Worm (Caenorhabditis elegans) whole organism, L3 larva: ENCODE measurements around the gene med-2.

Source experiments
- aly-2 ChIP-seq: fragments of 150-350 bp; optimal IDR thresholded peaks from 2 replicates; lab custom pipeline; 2014; ENCODE audit warnings: missing biosample characterization, missing genetic modification characterization
- ama-1 ChIP-seq: fragments of 150-350 bp; optimal IDR thresholded peaks from 2 replicates; lab custom pipeline; 2018
- ceh-82 ChIP-seq: fragments of 150-350 bp; optimal IDR thresholded peaks from 2 replicates; lab custom pipeline; 2014; ENCODE audit warnings: missing biosample characterization, missing genetic modification characterization
- egl-27 ChIP-seq: sonication (generic microtip); optimal IDR thresholded peaks from 4 replicates; lab custom pipeline; 2017; ENCODE audit warnings: missing biosample characterization, missing genetic modification reagents, missing genetic modification characterization
- elt-3 ChIP-seq, 3 experiments: fragments of 150-350 bp in 1 of 3; sonication (generic microtip) in 2 of 3; optimal IDR thresholded peaks; 2 replicates in 2 of 3; 4 replicates in 1 of 3; lab custom pipeline; 2014 to 2017; ENCODE audit warnings: missing biosample characterization in 3 of 3, missing genetic modification characterization in 3 of 3
- fos-1 ChIP-seq: fragments of 150-350 bp; optimal IDR thresholded peaks from 2 replicates; lab custom pipeline; 2014; ENCODE audit warnings: missing biosample characterization, missing genetic modification characterization
- lin-39 ChIP-seq: fragments of 150-350 bp; optimal IDR thresholded peaks from 2 replicates; lab custom pipeline; 2018; ENCODE audit warnings: missing biosample characterization, missing genetic modification reagents, missing genetic modification characterization
- mdl-1 ChIP-seq: fragments of 150-350 bp; optimal IDR thresholded peaks from 2 replicates; lab custom pipeline; 2014; ENCODE audit warnings: missing biosample characterization, missing genetic modification characterization
- nfya-1 ChIP-seq: sonication (generic microtip); optimal IDR thresholded peaks from 2 replicates; lab custom pipeline; 2017; ENCODE audit warnings: missing genetic modification characterization, mild to moderate bottlenecking, missing compliant biosample characterization, antibody characterized with exemption, moderate library complexity; ENCODE audit not compliant: insufficient read depth
- nhr-77 ChIP-seq: fragments of 150-350 bp; optimal IDR thresholded peaks from 2 replicates; lab custom pipeline; 2014; ENCODE audit warnings: missing biosample characterization, missing genetic modification characterization
- pha-4 ChIP-seq: fragments of 150-350 bp; optimal IDR thresholded peaks from 2 replicates; lab custom pipeline; 2014; ENCODE audit warnings: missing biosample characterization, missing genetic modification reagents, missing genetic modification characterization
- pqm-1 ChIP-seq: fragments of 150-350 bp; optimal IDR thresholded peaks from 2 replicates; lab custom pipeline; 2017; ENCODE audit warnings: missing biosample characterization, missing genetic modification characterization, inconsistent platforms
- tbx-2 ChIP-seq: sonication (generic microtip); optimal IDR thresholded peaks from 2 replicates; lab custom pipeline; 2016; ENCODE audit warnings: mild to moderate bottlenecking, missing genetic modification characterization, missing compliant biosample characterization
- unc-62 ChIP-seq: fragments of 150-350 bp; sonication (generic microtip); optimal IDR thresholded peaks from 4 replicates; lab custom pipeline; 2014; ENCODE audit warnings: missing biosample characterization, missing genetic modification reagents, missing genetic modification characterization

- TF ChIP-seq unc-62 (GFP tag; lab: Kevin White, UChicago) (no peak), egl-27 (tag; lab: Kevin White, UChicago) (no peak), nhr-77 (tag; lab: Kevin White, UChicago) (no peak), elt-3 (tag; optimal IDR thresholded peaks at IDR 0.05; lab: Kevin White, UChicago) (no peak), aly-2 (tag; lab: Kevin White, UChicago) (no peak), ceh-82 (tag; lab: Kevin White, UChicago) (no peak), pha-4 (tag; lab: Kevin White, UChicago) (no peak), tbx-2 (tag; lab: Kevin White, UChicago) (no peak), lin-39 (tag; lab: Kevin White, UChicago) (no peak), ama-1 (lab: Kevin White, UChicago) (no peak), mdl-1 (tag; lab: Kevin White, UChicago) (no peak), pqm-1 (tag; lab: Kevin White, UChicago) (no peak), fos-1 (tag; lab: Kevin White, UChicago) (no peak), nfya-1 (tag; lab: Kevin White, UChicago) (no peak)
Observed at ce11 chrIII:6859482-6859881, 24.8 kb upstream of the med-2 start, which contains the start of gene clec-158.
